Worm (Caenorhabditis elegans): ENCODE data around the gene srab-22.

ce11 chrV:3449810-3450209 lies 23.6 kb downstream of the srab-22 start:
- TF ChIP-seq him-1 (tag; optimal IDR thresholded peaks at IDR 0.05) (no peak), dao-5 (tag; optimal IDR thresholded peaks at IDR 0.05) (no peak), W03F9.2 (tag; optimal IDR thresholded peaks at IDR 0.05) (no peak)

All from whole organism, L4/young adult.